Fruit fly (Drosophila melanogaster) whole organism: Measurements from ENCODE around the gene CG7896.

Experiments
- CG8478 ChIP-seq: fragments of >200 bp; optimal IDR thresholded peaks from 2 replicates; lab custom pipeline; 2018; ENCODE audit warnings: inconsistent platforms
- Dll ChIP-seq: fragments of >200 bp; optimal IDR thresholded peaks from 2 replicates; lab custom pipeline; 2017
- EcR ChIP-seq, 2 experiments: fragments of >200 bp; optimal IDR thresholded peaks; 2 replicates each; lab custom pipeline; 2017; ENCODE audit warnings: missing biosample characterization in 2 of 2, missing genetic modification characterization in 2 of 2, missing genetic modification reagents in 2 of 2
- pan ChIP-seq: fragments of >200 bp; optimal IDR thresholded peaks from 2 replicates; lab custom pipeline; 2017
- psq ChIP-seq: fragments of >200 bp; optimal IDR thresholded peaks from 2 replicates; lab custom pipeline; 2017
- usp ChIP-seq: fragments of >200 bp; optimal IDR thresholded peaks from 2 replicates; lab custom pipeline; 2017; ENCODE audit warnings: missing biosample characterization, missing genetic modification characterization, mixed read lengths

The CG7896 gene

dm6 chr3R:29995035-29995434 lies 11.8 kb downstream of the CG7896 start, which contains the start of the genes CG7903 and Sas-6:
TSS of gene CG7903 (minus strand) at chr3R:29995231.
TSS of gene Sas-6 (plus strand) at chr3R:29995357.
- TF ChIP-seq EcR (GFP tag; optimal IDR thresholded peaks at IDR 0.05; lab: Kevin White, UChicago) (no peak), psq (no peak), Dll (lab: Kevin White, UChicago) (no peak), usp (GFP tag; lab: Kevin White, UChicago) (no peak), CG8478 (no peak), pan (lab: Kevin White, UChicago) (no peak)

dm6 chr3R:29997607-29998236 lies 14.5 kb downstream of the CG7896 start, which contains the start of the genes CG15525 and CG11504:
TSS of gene CG15525 (minus strand) at chr3R:29997676.
TSS of gene CG11504 (plus strand) at chr3R:29997900.
- TF ChIP-seq pan (lab: Kevin White, UChicago): no peak
- TF ChIP-seq psq: no peak
- no peak for TF ChIP-seq EcR (GFP tag; optimal IDR thresholded peaks at IDR 0.05; lab: Kevin White, UChicago)
- no peak for TF ChIP-seq CG8478
- no peak for TF ChIP-seq Dll (lab: Kevin White, UChicago)

dm6 chr3R:29999495-29999894 lies 16.3 kb downstream of the CG7896 start, which contains the start of gene CG34298:
TSS of gene CG34298 (plus strand) at chr3R:29999795.
- TF ChIP-seq psq: no peak
- no peak for TF ChIP-seq EcR (GFP tag; optimal IDR thresholded peaks at IDR 0.05; lab: Kevin White, UChicago)
- no peak for TF ChIP-seq CG8478
- no peak for TF ChIP-seq pan (lab: Kevin White, UChicago)

- TF ChIP-seq psq (no peak), EcR (GFP tag; optimal IDR thresholded peaks at IDR 0.05; lab: Kevin White, UChicago) (no peak), Dll (lab: Kevin White, UChicago) (no peak), usp (GFP tag; lab: Kevin White, UChicago) (no peak), CG8478 (no peak), pan (lab: Kevin White, UChicago) (no peak)
These were observed 17.1 kb downstream of the CG7896 start, which contains the start of gene Tace for dm6 chr3R:30000286-30000685. TSS of gene Tace (plus strand) at chr3R:30000530.

- TF ChIP-seq pan (lab: Kevin White, UChicago): no peak
- no peak for TF ChIP-seq Dll (lab: Kevin White, UChicago)
- no peak for TF ChIP-seq EcR (GFP tag; optimal IDR thresholded peaks at IDR 0.05; lab: Kevin White, UChicago)
- TF ChIP-seq psq: no peak
- no peak for TF ChIP-seq usp (GFP tag; lab: Kevin White, UChicago)
- TF ChIP-seq CG8478: no peak
These were observed 21.4 kb downstream of the CG7896 start, which contains the start of the genes Nlp and Nph for dm6 chr3R:30004648-30005047. TSS of gene Nlp (plus strand) at chr3R:30004785. TSS of gene Nph (minus strand) at chr3R:30004861.

dm6 chr3R:30005332-30005979 lies 22.2 kb downstream of the CG7896 start:
- TF ChIP-seq CG8478 (no peak), psq (no peak), Dll (lab: Kevin White, UChicago) (no peak), EcR (GFP tag; optimal IDR thresholded peaks at IDR 0.05; lab: Kevin White, UChicago) (no peak), usp (GFP tag; lab: Kevin White, UChicago) (no peak), pan (lab: Kevin White, UChicago) (no peak)

dm6 chr3R:30009173-30009572 lies 25.9 kb downstream of the CG7896 start, which contains the start of gene CG7912:
TSS of gene CG7912 (minus strand) at chr3R:30009189.
- TF ChIP-seq EcR (GFP tag; optimal IDR thresholded peaks at IDR 0.05; lab: Kevin White, UChicago) (no peak), CG8478 (no peak), Dll (lab: Kevin White, UChicago) (no peak), psq (no peak), pan (lab: Kevin White, UChicago) (no peak), usp (GFP tag; lab: Kevin White, UChicago) (no peak)

dm6 chr3R:30012602-30013489 lies 29.6 kb downstream of the CG7896 start:
- TF ChIP-seq pan (lab: Kevin White, UChicago) (no peak), usp (GFP tag; lab: Kevin White, UChicago) (no peak), psq (no peak), Dll (lab: Kevin White, UChicago) (no peak), EcR (GFP tag; optimal IDR thresholded peaks at IDR 0.05; lab: Kevin White, UChicago) (no peak), CG8478 (no peak)

dm6 chr3R:30013909-30014308 lies 30.7 kb downstream of the CG7896 start:
- TF ChIP-seq EcR (GFP tag; optimal IDR thresholded peaks at IDR 0.05; lab: Kevin White, UChicago) (no peak), Dll (lab: Kevin White, UChicago) (no peak), usp (GFP tag; lab: Kevin White, UChicago) (no peak), pan (lab: Kevin White, UChicago) (no peak), psq (no peak), CG8478 (no peak)

dm6 chr3R:30014480-30014879 lies 31.3 kb downstream of the CG7896 start:
- TF ChIP-seq usp (GFP tag; lab: Kevin White, UChicago) (no peak), pan (lab: Kevin White, UChicago) (no peak), EcR (GFP tag; optimal IDR thresholded peaks at IDR 0.05; lab: Kevin White, UChicago) (no peak), psq (no peak), CG8478 (no peak), Dll (lab: Kevin White, UChicago) (no peak)

- TF ChIP-seq usp (GFP tag; lab: Kevin White, UChicago) (no peak), Dll (lab: Kevin White, UChicago) (no peak), EcR (GFP tag; optimal IDR thresholded peaks at IDR 0.05; lab: Kevin White, UChicago) (no peak), psq (no peak)
These were observed 31.8 kb downstream of the CG7896 start, which contains the start of gene CG7920 for dm6 chr3R:30014977-30015514. TSS of gene CG7920 (minus strand) at chr3R:30015284.
